Fruit fly (Drosophila melanogaster) whole organism, embryonic: ENCODE measurements around the gene CG14054.

Source experiments
- Abd-B ChIP-seq: fragments of 200-800 bp; sonication (Bioruptor generic); optimal IDR thresholded peaks from 2 replicates; lab custom pipeline; 2018; ENCODE audit warnings: missing biosample characterization, mild to moderate bottlenecking, missing genetic modification characterization, moderate library complexity
- Ada2b ChIP-seq: fragments of 200-800 bp; sonication (Bioruptor generic); IDR thresholded peaks from 2 replicates; pipeline ENCODE4 v1.3.6; 2022; ENCODE audit warnings: missing biosample characterization, missing genetic modification characterization
- C15 ChIP-seq: fragments of 200-800 bp; sonication (Bioruptor generic); IDR thresholded peaks from 3 replicates; pipeline ENCODE4 v1.3.6; 2022; ENCODE audit warnings: missing biosample characterization, missing genetic modification characterization
- CG10267 ChIP-seq: fragments of 200-800 bp; sonication (Bioruptor generic); optimal IDR thresholded peaks from 2 replicates; lab custom pipeline; 2018; ENCODE audit warnings: missing biosample characterization, mild to moderate bottlenecking, missing genetic modification characterization, moderate library complexity
- CG10979 ChIP-seq: fragments of 200-800 bp; sonication (Bioruptor generic); optimal IDR thresholded peaks from 2 replicates; lab custom pipeline; 2018; ENCODE audit warnings: missing biosample characterization, mild to moderate bottlenecking, missing genetic modification characterization, moderate library complexity
- CG11723 ChIP-seq: fragments of 200-800 bp; sonication (Bioruptor generic); optimal IDR thresholded peaks from 2 replicates; lab custom pipeline; 2017; ENCODE audit warnings: missing biosample characterization, mild to moderate bottlenecking, missing genetic modification characterization
- CG12744 ChIP-seq: fragments of 200-800 bp; sonication (Bioruptor generic); optimal IDR thresholded peaks from 2 replicates; lab custom pipeline; 2016; ENCODE audit warnings: missing biosample characterization, missing genetic modification characterization
- CG15479 ChIP-seq: fragments of 200-800 bp; sonication (Bioruptor generic); optimal IDR thresholded peaks from 3 replicates; lab custom pipeline; 2019; ENCODE audit warnings: missing biosample characterization, mild to moderate bottlenecking, missing genetic modification characterization, moderate library complexity
- CG16813 ChIP-seq: fragments of 200-800 bp; sonication (Bioruptor generic); IDR thresholded peaks from 3 replicates; pipeline ENCODE4 v1.3.6; 2022; ENCODE audit warnings: missing biosample characterization, missing genetic modification characterization; ENCODE audit not compliant: partially characterized antibody
- CG17359 ChIP-seq: fragments of 200-800 bp; sonication (Bioruptor generic); optimal IDR thresholded peaks from 3 replicates; lab custom pipeline; 2018; ENCODE audit warnings: missing biosample characterization, mild to moderate bottlenecking, missing genetic modification characterization, moderate library complexity
- CG17385 ChIP-seq: fragments of 200-800 bp; sonication (Bioruptor generic); optimal IDR thresholded peaks from 3 replicates; lab custom pipeline; 2018; ENCODE audit warnings: missing biosample characterization, mild to moderate bottlenecking, missing genetic modification characterization
- CG18476 ChIP-seq: fragments of 200-800 bp; sonication (Bioruptor generic); optimal IDR thresholded peaks from 2 replicates; lab custom pipeline; 2016; ENCODE audit warnings: missing biosample characterization, mild to moderate bottlenecking, missing genetic modification characterization
- CG3163 ChIP-seq: fragments of 200-800 bp; sonication (Bioruptor generic); optimal IDR thresholded peaks from 3 replicates; lab custom pipeline; 2016; ENCODE audit warnings: missing biosample characterization, missing genetic modification characterization
- CG4424 ChIP-seq: fragments of 200-800 bp; sonication (Bioruptor generic); optimal IDR thresholded peaks from 3 replicates; lab custom pipeline; 2016; ENCODE audit warnings: missing biosample characterization, missing genetic modification characterization
- CG4617 ChIP-seq: fragments of 200-800 bp; sonication (Bioruptor generic); optimal IDR thresholded peaks from 3 replicates; lab custom pipeline; 2016; ENCODE audit warnings: missing biosample characterization, missing genetic modification characterization, borderline replicate concordance
- CG6272 ChIP-seq: fragments of 200-800 bp; sonication (Bioruptor generic); IDR thresholded peaks from 2 replicates; pipeline ENCODE4 v1.3.6; 2022; ENCODE audit warnings: missing biosample characterization, missing genetic modification characterization
- CG6689 ChIP-seq: fragments of 200-800 bp; sonication (Bioruptor generic); IDR thresholded peaks from 2 replicates; pipeline ENCODE4 v1.3.6; 2022; ENCODE audit warnings: missing biosample characterization, missing genetic modification characterization
- CG7556 ChIP-seq: fragments of 200-800 bp; sonication (Bioruptor generic); optimal IDR thresholded peaks from 2 replicates; lab custom pipeline; 2017; ENCODE audit warnings: missing biosample characterization, mild to moderate bottlenecking, missing genetic modification characterization
- CG7987 ChIP-seq: fragments of 200-800 bp; sonication (Bioruptor generic); optimal IDR thresholded peaks from 2 replicates; lab custom pipeline; 2018; ENCODE audit warnings: missing biosample characterization, mild to moderate bottlenecking, missing genetic modification characterization, moderate library complexity
- CG8290 ChIP-seq, 3 experiments: fragments of 200-800 bp; sonication (Bioruptor generic); optimal IDR thresholded peaks; 2 replicates each; lab custom pipeline; 2016 to 2019; ENCODE audit warnings: missing biosample characterization in 3 of 3, missing genetic modification characterization in 3 of 3, mild to moderate bottlenecking in 2 of 3, moderate library complexity in 1 of 3
- CG9215 ChIP-seq: fragments of 200-800 bp; sonication (Bioruptor generic); IDR thresholded peaks from 2 replicates; pipeline ENCODE4 v1.3.6; 2022; ENCODE audit warnings: missing biosample characterization, missing genetic modification characterization
- CG9817 ChIP-seq: fragments of 200-800 bp; sonication (Bioruptor generic); optimal IDR thresholded peaks from 2 replicates; lab custom pipeline; 2018; ENCODE audit warnings: missing biosample characterization, mild to moderate bottlenecking, missing genetic modification characterization, moderate library complexity
- Dbx ChIP-seq: fragments of 200-800 bp; sonication (Bioruptor generic); IDR thresholded peaks from 3 replicates; pipeline ENCODE4 v1.3.6; 2022; ENCODE audit warnings: missing biosample characterization, missing genetic modification characterization
- Hey ChIP-seq: fragments of 200-800 bp; sonication (Bioruptor generic); optimal IDR thresholded peaks from 3 replicates; lab custom pipeline; 2018; ENCODE audit warnings: missing biosample characterization, mild to moderate bottlenecking, missing genetic modification characterization
- Hr51 ChIP-seq, 2 experiments: fragments of 200-800 bp; sonication (Bioruptor generic); optimal IDR thresholded peaks; 2 replicates in 1 of 2; 3 replicates in 1 of 2; lab custom pipeline; 2016 to 2018; ENCODE audit warnings: missing biosample characterization in 2 of 2, missing genetic modification characterization in 2 of 2, mild to moderate bottlenecking in 1 of 2, moderate library complexity in 1 of 2
- Lim3 ChIP-seq: fragments of 200-800 bp; sonication (Bioruptor generic); IDR thresholded peaks from 2 replicates; pipeline ENCODE4 v1.3.6; 2022; ENCODE audit warnings: missing biosample characterization, missing genetic modification characterization
- Mad ChIP-seq: fragments of 200-800 bp; sonication (Bioruptor generic); optimal IDR thresholded peaks from 2 replicates; lab custom pipeline; 2016; ENCODE audit warnings: missing biosample characterization, missing genetic modification characterization
- Myb ChIP-seq: fragments of 200-800 bp; sonication (Bioruptor generic); optimal IDR thresholded peaks from 2 replicates; lab custom pipeline; 2016; ENCODE audit warnings: missing biosample characterization, missing genetic modification characterization
- Nf-YA ChIP-seq: fragments of 200-800 bp; sonication (Bioruptor generic); IDR thresholded peaks from 2 replicates; pipeline ENCODE4 v1.3.6; 2022; ENCODE audit warnings: missing biosample characterization, missing genetic modification characterization
- Poxn ChIP-seq: fragments of 200-800 bp; sonication (Bioruptor generic); IDR thresholded peaks from 2 replicates; pipeline ENCODE4 v1.3.6; 2022; ENCODE audit warnings: missing biosample characterization, missing genetic modification characterization
- ac ChIP-seq: fragments of 200-800 bp; sonication (Bioruptor generic); optimal IDR thresholded peaks from 3 replicates; lab custom pipeline; 2017; ENCODE audit warnings: missing biosample characterization, mild to moderate bottlenecking, missing genetic modification characterization
- bsh ChIP-seq, 2 experiments: fragments of 200-800 bp; sonication (Bioruptor generic); optimal IDR thresholded peaks; 2 replicates each; lab custom pipeline; 2017 to 2018; ENCODE audit warnings: mild to moderate bottlenecking in 2 of 2, missing biosample characterization in 2 of 2, missing genetic modification characterization in 2 of 2, moderate library complexity in 1 of 2
- cato ChIP-seq: fragments of 200-800 bp; sonication (Bioruptor generic); optimal IDR thresholded peaks from 2 replicates; lab custom pipeline; 2016; ENCODE audit warnings: missing biosample characterization, missing genetic modification characterization, borderline replicate concordance
- chinmo ChIP-seq: fragments of 200-800 bp; sonication (Bioruptor generic); IDR thresholded peaks from 4 replicates; pipeline ENCODE4 v1.3.6; 2022; ENCODE audit warnings: missing biosample characterization, missing genetic modification characterization; ENCODE audit not compliant: partially characterized antibody
- dati ChIP-seq: fragments of 200-800 bp; sonication (Bioruptor generic); IDR thresholded peaks from 2 replicates; pipeline ENCODE4 v1.3.6; 2022; ENCODE audit warnings: missing biosample characterization, missing genetic modification characterization
- ewg ChIP-seq: fragments of 200-800 bp; sonication (Bioruptor generic); optimal IDR thresholded peaks from 3 replicates; lab custom pipeline; 2017; ENCODE audit warnings: mild to moderate bottlenecking, missing biosample characterization, missing genetic modification reagents, missing genetic modification characterization
- fd102C ChIP-seq: fragments of 200-800 bp; sonication (Bioruptor generic); optimal IDR thresholded peaks from 2 replicates; lab custom pipeline; 2018; ENCODE audit warnings: missing biosample characterization, mild to moderate bottlenecking, missing genetic modification characterization, moderate library complexity
- fru ChIP-seq: fragments of >200 bp; optimal IDR thresholded peaks from 2 replicates; lab custom pipeline; 2017
- fu2 ChIP-seq: fragments of 200-800 bp; sonication (Bioruptor generic); optimal IDR thresholded peaks from 2 replicates; lab custom pipeline; 2016; ENCODE audit warnings: missing biosample characterization, missing genetic modification characterization
- gem ChIP-seq: fragments of 200-800 bp; sonication (Bioruptor generic); optimal IDR thresholded peaks from 2 replicates; lab custom pipeline; 2019; ENCODE audit warnings: missing biosample characterization, mild to moderate bottlenecking, missing genetic modification characterization, moderate library complexity
- ind ChIP-seq: fragments of 200-800 bp; sonication (Bioruptor generic); optimal IDR thresholded peaks from 3 replicates; lab custom pipeline; 2016; ENCODE audit warnings: missing biosample characterization, missing genetic modification characterization
- mld ChIP-seq: fragments of 200-800 bp; sonication (Bioruptor generic); IDR thresholded peaks from 3 replicates; pipeline ENCODE4 v1.3.6; 2022; ENCODE audit warnings: missing biosample characterization, missing genetic modification characterization; ENCODE audit not compliant: partially characterized antibody
- scrt ChIP-seq: fragments of 200-800 bp; sonication (Bioruptor generic); optimal IDR thresholded peaks from 2 replicates; lab custom pipeline; 2018; ENCODE audit warnings: missing biosample characterization, mild to moderate bottlenecking, missing genetic modification characterization, moderate library complexity
- wdn ChIP-seq: fragments of 200-800 bp; sonication (Bioruptor generic); IDR thresholded peaks from 2 replicates; pipeline ENCODE4 v1.3.6; 2022; ENCODE audit warnings: missing biosample characterization, missing genetic modification characterization
- zf30C ChIP-seq: fragments of 200-800 bp; sonication (Bioruptor generic); optimal IDR thresholded peaks from 3 replicates; lab custom pipeline; 2018; ENCODE audit warnings: missing biosample characterization, mild to moderate bottlenecking, missing genetic modification characterization

Gene CG14054

dm6 chrX:2069787-2070707, 3.9 kb upstream of the CG14054 start (continued):
- peak; percentile 80; the same call in 1 of the 4 replicates for TF ChIP-seq chinmo (GFP tag; lab: Robert Waterston, UW)
- TF ChIP-seq, all 482 proteins: peak for 16

DNA sequence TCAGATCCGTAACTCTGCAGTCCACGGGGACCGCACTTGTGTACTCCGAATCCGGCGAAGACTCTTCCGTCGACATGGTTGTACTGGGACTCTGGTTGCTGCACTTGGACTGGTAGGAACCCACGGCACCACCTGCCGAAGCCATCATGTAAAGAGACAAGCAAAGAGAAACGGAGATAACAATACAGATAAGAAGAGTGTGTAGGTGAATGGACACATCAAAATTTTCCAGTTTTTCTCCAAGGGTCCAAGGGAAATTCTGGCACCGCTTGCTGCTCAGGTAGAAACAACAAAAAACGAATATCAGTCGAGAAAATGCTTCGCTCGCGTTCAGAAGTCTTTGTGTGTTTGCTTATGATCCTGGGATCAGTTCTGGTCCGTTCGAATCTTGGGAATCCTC, 2.1 kb upstream of the CG14054 start, which contains the start of gene CG4194:
TSS of gene CG4194 (plus strand) at position 301 of the 400 bp plus-strand sequence.
- TF ChIP-seq ac (peak; percentile 8), Dbx (GFP tag; lab: Robert Waterston, UW) (no peak), CG12744 (no peak), CG3163 (GFP tag; lab: Kevin White, UChicago) (peak; percentile 50)

- TF ChIP-seq Hey (no peak), scrt (GFP tag; lab: Kevin White, UChicago) (no peak), CG17385 (GFP tag; lab: Kevin White, UChicago) (no peak), CG4424 (no peak), Poxn (GFP tag; lab: Robert Waterston, UW) (no peak), CG16813 (peak; percentile 88), cato (GFP tag; lab: Kevin White, UChicago) (no peak), CG17359 (tag; lab: Kevin White, UChicago) (no peak), fu2 (GFP tag; lab: Kevin White, UChicago) (no peak), Ada2b (GFP tag; lab: Robert Waterston, UW) (no peak), fru (lab: Kevin White, UChicago) (no peak), Myb (GFP tag; lab: Kevin White, UChicago) (peak; percentile 32), zf30C (GFP tag; lab: Kevin White, UChicago) (no peak), mld (GFP tag; lab: Robert Waterston, UW) (peak; percentile 77), CG10267 (tag; lab: Kevin White, UChicago) (peak; percentile 80), CG10979 (tag; lab: Kevin White, UChicago) (no peak), wdn (no peak), ind (GFP tag; lab: Kevin White, UChicago) (no peak), CG7556 (no peak), CG6272 (GFP tag; lab: Robert Waterston, UW) (no peak), fd102C (GFP tag; lab: Kevin White, UChicago) (no peak), CG9215 (GFP tag; lab: Robert Waterston, UW) (no peak), dati (GFP tag; lab: Robert Waterston, UW) (no peak), CG11723 (no peak), Mad (GFP tag; lab: Kevin White, UChicago) (no peak), CG7987 (GFP tag; lab: Kevin White, UChicago) (no peak), Lim3 (GFP tag; lab: Robert Waterston, UW) (no peak), Hr51 (GFP tag; optimal IDR thresholded peaks at IDR 0.05; lab: Kevin White, UChicago) (no peak), CG9817 (tag; lab: Kevin White, UChicago) (no peak), CG15479 (no peak), CG8290 (GFP tag; optimal IDR thresholded peaks at IDR 0.05; lab: Kevin White, UChicago) (peak; percentile 42), CG8290 (tag; optimal IDR thresholded peaks at IDR 0.05; lab: Kevin White, UChicago) (peak; percentile 15 to 75), ewg (GFP tag; lab: Kevin White, UChicago) (no peak), CG18476 (GFP tag; lab: Kevin White, UChicago) (no peak), CG4617 (GFP tag; lab: Kevin White, UChicago) (peak; percentile 8), bsh (GFP tag; optimal IDR thresholded peaks at IDR 0.05; lab: Kevin White, UChicago) (no peak), Abd-B (GFP tag; lab: Kevin White, UChicago) (no peak), C15 (GFP tag; lab: Robert Waterston, UW) (no peak), gem (tag; lab: Kevin White, UChicago) (no peak), CG6689 (no peak), Nf-YA (GFP tag; lab: Robert Waterston, UW) (no peak)
Measured at dm6 chrX:2065073-2065472, 1.1 kb downstream of the CG14054 start, which contains the start of gene CG4281. Gene CG4281 (minus strand): TSS chrX:2065142.
